Worm (Caenorhabditis elegans) whole organism, L4 larva: ENCODE results near the gene H23N18.5.

Experiments
- D1046.2 ChIP-seq: fragments of 200-800 bp; sonication (Bioruptor generic); IDR thresholded peaks from 2 replicates; pipeline ENCODE4 v1.3.6; 2022; ENCODE audit warnings: missing genetic modification characterization, missing compliant biosample characterization
- F26F4.8 ChIP-seq: fragments of 200-800 bp; sonication (Bioruptor generic); conservative IDR thresholded peaks from 2 replicates; pipeline ENCODE4 v1.3.6; 2022; ENCODE audit warnings: missing genetic modification characterization, missing compliant biosample characterization
- F37D6.2 ChIP-seq: sonication (generic microtip); optimal IDR thresholded peaks from 2 replicates; lab custom pipeline; 2016; ENCODE audit warnings: mild to moderate bottlenecking, missing genetic modification characterization, missing compliant biosample characterization
- F49E8.2 ChIP-seq: sonication (generic microtip); optimal IDR thresholded peaks from 2 replicates; lab custom pipeline; 2016; ENCODE audit warnings: missing compliant biosample characterization, mild to moderate bottlenecking, missing genetic modification characterization, borderline replicate concordance
- Y105C5A.15 ChIP-seq: fragments of 200-800 bp; sonication (Bioruptor generic); IDR thresholded peaks from 2 replicates; pipeline ENCODE4 v1.3.6; 2022; ENCODE audit warnings: missing genetic modification characterization, missing compliant biosample characterization
- ZK546.5 ChIP-seq, 2 experiments: sonication (generic microtip); optimal IDR thresholded peaks; 2 replicates each; lab custom pipeline; 2017; ENCODE audit warnings: missing biosample characterization in 2 of 2, missing genetic modification characterization in 2 of 2
- aha-1 ChIP-seq: fragments of 150-350 bp; peaks from one replicate; lab custom pipeline; 2014; ENCODE audit warnings: missing biosample characterization, missing genetic modification characterization
- ama-1 ChIP-seq: fragments of 150-350 bp; optimal IDR thresholded peaks from 2 replicates; lab custom pipeline; 2014; ENCODE audit warnings: inconsistent platforms, mixed read lengths
- arid-1 ChIP-seq: fragments of 200-800 bp; sonication (Bioruptor generic); conservative IDR thresholded peaks from 2 replicates; pipeline ENCODE4 v1.3.6; 2022; ENCODE audit warnings: missing genetic modification reagents, missing genetic modification characterization, missing compliant biosample characterization
- ceh-20 ChIP-seq: fragments of 200-800 bp; sonication (Bioruptor generic); IDR thresholded peaks from 2 replicates; pipeline ENCODE4 v1.3.6; 2022; ENCODE audit warnings: missing genetic modification reagents, missing genetic modification characterization, missing compliant biosample characterization
- ceh-28 ChIP-seq: fragments of 150-350 bp; optimal IDR thresholded peaks from 2 replicates; lab custom pipeline; 2014; ENCODE audit warnings: missing biosample characterization, missing genetic modification reagents, missing genetic modification characterization
- ceh-32 ChIP-seq: sonication (generic microtip); optimal IDR thresholded peaks from 2 replicates; lab custom pipeline; 2016; ENCODE audit warnings: mild to moderate bottlenecking, missing genetic modification characterization, missing compliant biosample characterization; ENCODE audit not compliant: poor library complexity
- ceh-62 ChIP-seq: sonication (generic microtip); optimal IDR thresholded peaks from 2 replicates; lab custom pipeline; 2017; ENCODE audit warnings: missing biosample characterization, missing genetic modification characterization
- ces-1 ChIP-seq: fragments of 150-350 bp; sonication (generic microtip); optimal IDR thresholded peaks from 4 replicates; lab custom pipeline; 2014; ENCODE audit warnings: missing biosample characterization, missing genetic modification reagents, missing genetic modification characterization
- daf-12 ChIP-seq: fragments of 150-350 bp; optimal IDR thresholded peaks from 2 replicates; lab custom pipeline; 2014; ENCODE audit warnings: missing biosample characterization, missing genetic modification reagents, missing genetic modification characterization
- daf-16 ChIP-seq, 3 experiments: sonication (generic microtip); optimal IDR thresholded peaks; 2 replicates each; lab custom pipeline; 2016 to 2017; ENCODE audit warnings: missing genetic modification characterization in 3 of 3, missing genetic modification reagents in 3 of 3, mild to moderate bottlenecking in 2 of 3, missing compliant biosample characterization in 2 of 3, missing biosample characterization in 1 of 3, moderate library complexity in 1 of 3
- daf-19 ChIP-seq: fragments of 200-800 bp; sonication (Bioruptor generic); conservative IDR thresholded peaks from 2 replicates; pipeline ENCODE4 v1.3.6; 2022; ENCODE audit warnings: missing genetic modification characterization, missing compliant biosample characterization
- dmd-8 ChIP-seq: fragments of 200-800 bp; sonication (Bioruptor generic); IDR thresholded peaks from 2 replicates; pipeline ENCODE4 v1.3.6; 2022; ENCODE audit warnings: missing genetic modification characterization, missing compliant biosample characterization
- dve-1 ChIP-seq: sonication (generic microtip); optimal IDR thresholded peaks from 2 replicates; lab custom pipeline; 2017; ENCODE audit warnings: antibody characterized with exemption, mild to moderate bottlenecking, missing genetic modification characterization, missing compliant biosample characterization; ENCODE audit not compliant: insufficient read depth
- fos-1 ChIP-seq: fragments of 150-350 bp; optimal IDR thresholded peaks from 2 replicates; lab custom pipeline; 2014; ENCODE audit warnings: missing biosample characterization, missing genetic modification characterization
- hif-1 ChIP-seq, 2 experiments: sonication (generic microtip); optimal IDR thresholded peaks; 2 replicates each; lab custom pipeline; 2016 to 2017; ENCODE audit warnings: missing compliant biosample characterization in 2 of 2, missing genetic modification characterization in 2 of 2, missing genetic modification reagents in 2 of 2, missing genotype in 2 of 2, mild to moderate bottlenecking in 1 of 2
- jun-1 ChIP-seq: fragments of 150-350 bp; optimal IDR thresholded peaks from 2 replicates; lab custom pipeline; 2014; ENCODE audit warnings: missing biosample characterization, missing genetic modification reagents, missing genetic modification characterization
- lin-13 ChIP-seq: fragments of 150-350 bp; optimal IDR thresholded peaks from 2 replicates; lab custom pipeline; 2014; ENCODE audit warnings: missing biosample characterization, missing genetic modification reagents, missing genetic modification characterization
- lsy-2 ChIP-seq, 2 experiments: fragments of 150-350 bp in 1 of 2; sonication (generic microtip) in 1 of 2; optimal IDR thresholded peaks; 2 replicates each; lab custom pipeline; 2014 to 2017; ENCODE audit warnings: missing biosample characterization in 2 of 2, missing genetic modification characterization in 2 of 2
- madf-9 ChIP-seq: fragments of 200-800 bp; sonication (Bioruptor generic); conservative IDR thresholded peaks from 2 replicates; pipeline ENCODE4 v1.3.6; 2022; ENCODE audit warnings: missing genetic modification reagents, missing genetic modification characterization, missing compliant biosample characterization
- mdl-1 ChIP-seq, 2 experiments: fragments of 150-350 bp in 1 of 2; sonication (generic microtip) in 1 of 2; optimal IDR thresholded peaks; 2 replicates each; lab custom pipeline; 2014 to 2017; ENCODE audit warnings: missing biosample characterization in 2 of 2, missing genetic modification characterization in 2 of 2
- mes-2 ChIP-seq: sonication (generic microtip); optimal IDR thresholded peaks from 2 replicates; lab custom pipeline; 2016; ENCODE audit warnings: missing genotype, mild to moderate bottlenecking, missing genetic modification characterization, missing compliant biosample characterization; ENCODE audit not compliant: poor library complexity, severe bottlenecking
- mxl-2 ChIP-seq: fragments of 200-800 bp; sonication (Bioruptor generic); conservative IDR thresholded peaks from 2 replicates; pipeline ENCODE4 v1.3.6; 2022; ENCODE audit warnings: missing genetic modification reagents, missing genetic modification characterization, missing compliant biosample characterization
- mxl-3 ChIP-seq: fragments of 200-800 bp; sonication (Bioruptor generic); optimal IDR thresholded peaks from 2 replicates; lab custom pipeline; 2018; ENCODE audit warnings: mild to moderate bottlenecking, missing genetic modification characterization, missing compliant biosample characterization
- nhr-10 ChIP-seq: fragments of 150-350 bp; optimal IDR thresholded peaks from 2 replicates; lab custom pipeline; 2014; ENCODE audit warnings: missing biosample characterization, missing genetic modification characterization
- nhr-25 ChIP-seq: sonication (generic microtip); optimal IDR thresholded peaks from 2 replicates; lab custom pipeline; 2017; ENCODE audit warnings: missing genetic modification characterization, mild to moderate bottlenecking, missing compliant biosample characterization, antibody characterized with exemption, moderate library complexity, borderline replicate concordance; ENCODE audit not compliant: insufficient read depth
- nhr-28 ChIP-seq: fragments of 150-350 bp; optimal IDR thresholded peaks from 2 replicates; lab custom pipeline; 2014; ENCODE audit warnings: missing biosample characterization, missing genetic modification characterization
- nhr-41 ChIP-seq: fragments of 200-800 bp; sonication (Bioruptor generic); IDR thresholded peaks from 2 replicates; pipeline ENCODE4 v1.3.6; 2022; ENCODE audit warnings: missing genetic modification reagents, missing genetic modification characterization, missing compliant biosample characterization
- rbr-2 ChIP-seq: sonication (generic microtip); optimal IDR thresholded peaks from 2 replicates; lab custom pipeline; 2016; ENCODE audit warnings: missing genotype, missing genetic modification characterization, missing compliant biosample characterization
- set-16 ChIP-seq: fragments of 200-800 bp; sonication (Bioruptor generic); IDR thresholded peaks from 2 replicates; pipeline ENCODE4 v1.3.6; 2022; ENCODE audit warnings: missing genetic modification reagents, missing genetic modification characterization, missing compliant biosample characterization
- skn-1 ChIP-seq: fragments of 150-350 bp; optimal IDR thresholded peaks from 2 replicates; lab custom pipeline; 2014; ENCODE audit warnings: missing biosample characterization, missing genetic modification characterization
- spr-1 ChIP-seq: sonication (generic microtip); optimal IDR thresholded peaks from 2 replicates; lab custom pipeline; 2016; ENCODE audit warnings: mild to moderate bottlenecking, missing genetic modification characterization, missing compliant biosample characterization
- spr-3 ChIP-seq: fragments of 200-800 bp; sonication (Bioruptor generic); optimal IDR thresholded peaks from 2 replicates; lab custom pipeline; 2018; ENCODE audit warnings: mild to moderate bottlenecking, missing genetic modification characterization, missing compliant biosample characterization
- tag-97 ChIP-seq: fragments of 200-800 bp; sonication (Bioruptor generic); IDR thresholded peaks from 2 replicates; pipeline ENCODE4 v1.3.6; 2022; ENCODE audit warnings: missing genetic modification characterization, missing compliant biosample characterization
- unc-130 ChIP-seq: sonication (generic microtip); optimal IDR thresholded peaks from 2 replicates; lab custom pipeline; 2016; ENCODE audit warnings: missing genetic modification reagents, missing genetic modification characterization, missing compliant biosample characterization
- unc-39 ChIP-seq: sonication (generic microtip); optimal IDR thresholded peaks from 2 replicates; lab custom pipeline; 2017; ENCODE audit warnings: missing biosample characterization, missing genetic modification characterization
- unc-62 ChIP-seq, 3 experiments: fragments of 150-350 bp in 1 of 3; sonication (generic microtip); optimal IDR thresholded peaks in 2 of 3; peaks in 1 of 3; 1 replicate in 1 of 3; 2 replicates in 2 of 3; lab custom pipeline; 2014 to 2017; ENCODE audit warnings: missing biosample characterization in 3 of 3, missing genetic modification characterization in 3 of 3, missing genetic modification reagents in 3 of 3, missing genotype in 1 of 3
- zag-1 ChIP-seq: fragments of 150-350 bp; optimal IDR thresholded peaks from 2 replicates; lab custom pipeline; 2014; ENCODE audit warnings: missing biosample characterization, missing genetic modification characterization
- zip-2 ChIP-seq: fragments of 150-350 bp; optimal IDR thresholded peaks from 2 replicates; lab custom pipeline; 2014; ENCODE audit warnings: missing biosample characterization, missing genetic modification characterization
- ztf-11 ChIP-seq: fragments of 150-350 bp; optimal IDR thresholded peaks from 2 replicates; lab custom pipeline; 2014; ENCODE audit warnings: missing biosample characterization, missing genetic modification characterization
- ztf-7 ChIP-seq: fragments of 150-350 bp; optimal IDR thresholded peaks from 2 replicates; lab custom pipeline; 2014; ENCODE audit warnings: missing biosample characterization, missing genetic modification characterization

Gene H23N18.5

DNA sequence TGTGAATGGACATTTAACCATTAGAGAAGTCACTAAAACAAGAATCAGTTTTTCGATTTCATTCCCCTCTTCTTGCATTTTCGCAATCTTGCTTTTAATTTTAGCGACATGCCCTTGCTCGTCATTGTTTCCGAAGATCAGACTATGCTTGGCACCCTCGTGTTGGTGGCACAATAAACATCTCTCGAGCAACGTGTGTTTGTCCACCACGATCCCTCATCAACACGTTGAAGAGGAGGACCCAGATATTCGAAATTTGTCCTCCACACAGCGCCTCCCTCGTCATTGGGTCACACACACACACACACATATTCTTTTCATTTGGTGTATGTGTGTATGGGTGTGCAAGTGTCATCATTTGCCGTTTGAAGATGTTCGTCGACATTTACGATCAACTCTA is 46.8 kb downstream of the H23N18.5 start, which contains the start of gene srd-32:
TSS of gene srd-32 (plus strand) at position 301 of the 400 bp plus-strand sequence.
- TF ChIP-seq unc-130 (no peak), mxl-3 (GFP tag; lab: Kevin White, UChicago) (peak; percentile 39)

DNA sequence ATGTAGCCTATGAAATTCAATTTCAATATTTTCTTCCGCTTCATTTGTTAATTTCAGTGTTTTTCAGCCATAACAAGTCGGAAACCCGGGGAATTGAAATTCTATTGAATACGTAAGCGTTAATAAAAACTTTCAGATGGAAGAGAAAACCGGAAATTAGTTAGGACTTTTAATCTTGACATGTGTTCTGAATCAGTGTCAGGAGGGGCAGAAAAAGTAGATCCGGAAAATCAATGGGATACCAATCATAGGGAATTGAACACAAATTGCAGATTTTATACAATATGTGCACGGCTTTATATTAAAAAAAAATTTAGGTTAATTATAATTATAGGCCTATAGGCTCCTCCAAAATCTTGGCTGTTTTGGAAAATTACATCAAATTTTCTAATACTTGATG is 47.9 kb downstream of the H23N18.5 start:
- TF ChIP-seq daf-12 (no peak), nhr-25 (tag; lab: Kevin White, UChicago) (no peak), F26F4.8 (GFP tag; lab: Robert Waterston, UW) (no peak), unc-130 (no peak), madf-9 (GFP tag; lab: Robert Waterston, UW) (no peak), arid-1 (GFP tag; lab: Robert Waterston, UW) (no peak), ceh-62 (tag; lab: Kevin White, UChicago) (no peak), ceh-20 (GFP tag; lab: Robert Waterston, UW) (no peak), tag-97 (GFP tag; lab: Robert Waterston, UW) (no peak), nhr-10 (no peak), unc-62 (GFP tag; optimal IDR thresholded peaks at IDR 0.05 in 1 of 2; lab: Kevin White, UChicago) (no peak), unc-62 (tag; optimal IDR thresholded peaks at IDR 0.05; lab: Kevin White, UChicago) (no peak), ces-1 (GFP tag; lab: Kevin White, UChicago) (no peak), dve-1 (tag; lab: Kevin White, UChicago) (no peak), F49E8.2 (no peak), zag-1 (tag; lab: Kevin White, UChicago) (no peak), unc-39 (tag; lab: Kevin White, UChicago) (no peak)
- TF ChIP-seq, all 104 proteins: peak for 0

DNA sequence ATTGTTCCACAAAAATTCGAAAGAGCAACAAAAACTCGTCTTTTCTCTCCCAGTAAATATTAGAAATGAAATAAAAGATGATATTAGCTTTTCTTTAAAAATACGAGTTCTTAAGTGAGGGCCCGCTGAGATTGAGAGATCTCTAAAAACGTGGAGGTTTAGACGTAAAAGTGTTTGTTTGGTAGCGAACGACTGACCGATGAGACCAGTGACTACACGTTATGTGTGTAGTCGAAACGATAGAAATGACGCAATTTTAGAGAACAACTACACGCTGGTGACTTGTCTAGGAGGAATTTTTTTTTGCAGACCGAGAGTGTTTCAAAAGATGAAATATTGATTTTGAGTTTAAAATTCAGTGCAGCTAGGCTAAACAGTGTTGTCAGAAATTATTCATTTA is 49.4 kb downstream of the H23N18.5 start, which contains the start of gene C37H5.13:
TSS of gene C37H5.13 (minus strand) at position 229 of the 400 bp plus-strand sequence.
- TF ChIP-seq lin-13 (GFP tag; lab: Kevin White, UChicago) = no peak
- no peak for TF ChIP-seq spr-1 (tag; lab: Kevin White, UChicago)
- TF ChIP-seq ceh-20 (GFP tag; lab: Robert Waterston, UW) = no peak
- TF ChIP-seq ceh-62 (tag; lab: Kevin White, UChicago) = no peak
- TF ChIP-seq hif-1 (tag; optimal IDR thresholded peaks at IDR 0.05; lab: Kevin White, UChicago) = peak in 1 of 2 experiments; percentile 2
- TF ChIP-seq nhr-41 = no peak
- TF ChIP-seq fos-1 (tag; lab: Kevin White, UChicago) = no peak
- TF ChIP-seq ZK546.5 (tag; optimal IDR thresholded peaks at IDR 0.05; lab: Kevin White, UChicago) = no peak
- TF ChIP-seq lsy-2 (tag; optimal IDR thresholded peaks at IDR 0.05; lab: Kevin White, UChicago) = peak in 1 of 2 experiments; percentile 19
- peak; percentile 56 for TF ChIP-seq ztf-7
- TF ChIP-seq set-16 (GFP tag; lab: Robert Waterston, UW) = no peak
- no peak for TF ChIP-seq F49E8.2
- no peak for TF ChIP-seq dmd-8 (GFP tag; lab: Robert Waterston, UW)
- no peak for TF ChIP-seq spr-3
- TF ChIP-seq skn-1 (tag; lab: Kevin White, UChicago) = no peak
- TF ChIP-seq zag-1 (tag; lab: Kevin White, UChicago) = no peak
- no peak for TF ChIP-seq aha-1 (tag; lab: Kevin White, UChicago)
- TF ChIP-seq rbr-2 (tag; lab: Kevin White, UChicago) = no peak
- no peak for TF ChIP-seq mes-2 (tag; lab: Kevin White, UChicago)
- TF ChIP-seq ama-1 (lab: Kevin White, UChicago) = no peak
- TF ChIP-seq mdl-1 (tag; optimal IDR thresholded peaks at IDR 0.05; lab: Kevin White, UChicago) = peak in 1 of 2 experiments; percentile 27
- no peak for TF ChIP-seq D1046.2 (GFP tag; lab: Robert Waterston, UW)
- peak; percentile 98 for TF ChIP-seq nhr-28 (tag; lab: Kevin White, UChicago)
- no peak for TF ChIP-seq F37D6.2
- no peak for TF ChIP-seq Y105C5A.15
- no peak for TF ChIP-seq nhr-25 (tag; lab: Kevin White, UChicago)
- no peak for TF ChIP-seq ceh-28
- TF ChIP-seq daf-19 (GFP tag; lab: Robert Waterston, UW) = no peak
- no peak for TF ChIP-seq ztf-11
- no peak for TF ChIP-seq jun-1 (tag; lab: Kevin White, UChicago)
- no peak for TF ChIP-seq unc-130
- TF ChIP-seq ceh-32 (tag; lab: Kevin White, UChicago) = no peak
- TF ChIP-seq mxl-2 = no peak
- peak; percentile 45 for TF ChIP-seq dve-1 (tag; lab: Kevin White, UChicago)
- no peak for TF ChIP-seq zip-2
- no peak for TF ChIP-seq daf-16 (GFP tag; optimal IDR thresholded peaks at IDR 0.05; lab: Kevin White, UChicago)
- peak; percentile 42 for TF ChIP-seq daf-16 (tag; optimal IDR thresholded peaks at IDR 0.05; lab: Kevin White, UChicago)
